Worm (Caenorhabditis elegans) whole organism, mixed stage, embryonic: ENCODE measurements around the gene Y54G11A.7.

Experiments used
- M03D4.4 ChIP-seq: sonication (generic microtip); optimal IDR thresholded peaks from 2 replicates; lab custom pipeline; 2017; ENCODE audit warnings: mild to moderate bottlenecking, missing genetic modification characterization, missing compliant biosample characterization
- bed-3 ChIP-seq: fragments of 200-800 bp; sonication (Bioruptor generic); optimal IDR thresholded peaks from 3 replicates; lab custom pipeline; 2018; ENCODE audit warnings: mild to moderate bottlenecking, missing genetic modification characterization, moderate library complexity, missing compliant biosample characterization
- blmp-1 ChIP-seq: fragments of 150-350 bp; optimal IDR thresholded peaks from 2 replicates; lab custom pipeline; 2014; ENCODE audit warnings: missing biosample characterization, missing genetic modification characterization
- ceh-39 ChIP-seq: fragments of 150-350 bp; optimal IDR thresholded peaks from 2 replicates; lab custom pipeline; 2014; ENCODE audit warnings: missing biosample characterization, missing genetic modification characterization
- ceh-43 ChIP-seq: fragments of 200-800 bp; sonication (Bioruptor generic); optimal IDR thresholded peaks from 2 replicates; lab custom pipeline; 2018; ENCODE audit warnings: mild to moderate bottlenecking, missing genetic modification characterization, moderate library complexity, missing compliant biosample characterization
- ceh-83 ChIP-seq: fragments of 200-800 bp; sonication (Bioruptor generic); optimal IDR thresholded peaks from 2 replicates; lab custom pipeline; 2018; ENCODE audit warnings: mild to moderate bottlenecking, missing genetic modification characterization, missing compliant biosample characterization
- ces-1 ChIP-seq: fragments of 150-350 bp; optimal IDR thresholded peaks from 2 replicates; lab custom pipeline; 2014; ENCODE audit warnings: missing biosample characterization, missing genetic modification reagents, missing genetic modification characterization
- cnd-1 ChIP-seq: fragments of 200-800 bp; sonication (Bioruptor generic); optimal IDR thresholded peaks from 2 replicates; lab custom pipeline; 2018; ENCODE audit warnings: mild to moderate bottlenecking, missing genetic modification characterization, missing compliant biosample characterization
- drap-1 ChIP-seq: fragments of 200-800 bp; sonication (Bioruptor generic); optimal IDR thresholded peaks from 3 replicates; lab custom pipeline; 2018; ENCODE audit warnings: mild to moderate bottlenecking, missing genetic modification characterization, missing compliant biosample characterization
- elt-1 ChIP-seq: sonication (generic microtip); optimal IDR thresholded peaks from 2 replicates; lab custom pipeline; 2017; ENCODE audit warnings: missing genetic modification characterization, mild to moderate bottlenecking, missing compliant biosample characterization, antibody characterized with exemption, moderate library complexity, borderline replicate concordance; ENCODE audit not compliant: insufficient read depth
- elt-3 ChIP-seq: fragments of 150-350 bp; optimal IDR thresholded peaks from 2 replicates; lab custom pipeline; 2014; ENCODE audit warnings: missing biosample characterization, missing genetic modification characterization
- flh-1 ChIP-seq: fragments of 200-800 bp; sonication (Bioruptor generic); optimal IDR thresholded peaks from 2 replicates; lab custom pipeline; 2018; ENCODE audit warnings: mild to moderate bottlenecking, missing genetic modification characterization, moderate library complexity, missing compliant biosample characterization
- ham-2 ChIP-seq: fragments of 200-800 bp; sonication (Bioruptor generic); optimal IDR thresholded peaks from 2 replicates; lab custom pipeline; 2018; ENCODE audit warnings: mild to moderate bottlenecking, missing genetic modification characterization, missing compliant biosample characterization
- lin-13 ChIP-seq: fragments of 150-350 bp; optimal IDR thresholded peaks from 2 replicates; lab custom pipeline; 2014; ENCODE audit warnings: missing biosample characterization, missing genetic modification characterization
- lin-32 ChIP-seq: fragments of 200-800 bp; sonication (Bioruptor generic); optimal IDR thresholded peaks from 2 replicates; lab custom pipeline; 2018; ENCODE audit warnings: mild to moderate bottlenecking, missing genetic modification characterization, missing compliant biosample characterization
- lsy-2 ChIP-seq: fragments of 150-350 bp; optimal IDR thresholded peaks from 2 replicates; lab custom pipeline; 2014; ENCODE audit warnings: missing biosample characterization, missing genetic modification characterization
- mab-5 ChIP-seq: fragments of 150-350 bp; optimal IDR thresholded peaks from 2 replicates; lab custom pipeline; 2014; ENCODE audit warnings: missing biosample characterization, missing genetic modification characterization
- mep-1 ChIP-seq: fragments of 150-350 bp; optimal IDR thresholded peaks from 2 replicates; lab custom pipeline; 2017; ENCODE audit warnings: missing biosample characterization, missing genetic modification reagents, missing genetic modification characterization, inconsistent platforms
- mls-2 ChIP-seq: sonication (generic microtip); optimal IDR thresholded peaks from 2 replicates; lab custom pipeline; 2016; ENCODE audit warnings: mild to moderate bottlenecking, missing genetic modification characterization, moderate library complexity, missing compliant biosample characterization
- nhr-12 ChIP-seq: fragments of 150-350 bp; optimal IDR thresholded peaks from 2 replicates; lab custom pipeline; 2014; ENCODE audit warnings: missing biosample characterization, missing genetic modification characterization
- nhr-2 ChIP-seq: fragments of 150-350 bp; optimal IDR thresholded peaks from 2 replicates; lab custom pipeline; 2014; ENCODE audit warnings: missing biosample characterization, missing genetic modification characterization
- nhr-237 ChIP-seq: fragments of 150-350 bp; optimal IDR thresholded peaks from 2 replicates; lab custom pipeline; 2014; ENCODE audit warnings: missing biosample characterization, missing genetic modification characterization
- nhr-28 ChIP-seq: fragments of 150-350 bp; optimal IDR thresholded peaks from 2 replicates; lab custom pipeline; 2014; ENCODE audit warnings: missing biosample characterization, missing genetic modification characterization
- nhr-76 ChIP-seq: sonication (generic microtip); optimal IDR thresholded peaks from 2 replicates; lab custom pipeline; 2017; ENCODE audit warnings: missing biosample characterization, missing genetic modification characterization
- sem-2 ChIP-seq: fragments of 200-800 bp; sonication (Bioruptor generic); optimal IDR thresholded peaks from 2 replicates; lab custom pipeline; 2018; ENCODE audit warnings: mild to moderate bottlenecking, missing genetic modification characterization, missing compliant biosample characterization
- snpc-4 ChIP-seq: fragments of 150-350 bp; optimal IDR thresholded peaks from 2 replicates; lab custom pipeline; 2014; ENCODE audit warnings: missing biosample characterization, missing genetic modification characterization
- sptf-1 ChIP-seq: sonication (generic microtip); optimal IDR thresholded peaks from 2 replicates; lab custom pipeline; 2017; ENCODE audit warnings: mild to moderate bottlenecking, missing genetic modification characterization, moderate library complexity, missing compliant biosample characterization
- tbx-8 ChIP-seq: fragments of 200-800 bp; sonication (Bioruptor generic); optimal IDR thresholded peaks from 2 replicates; lab custom pipeline; 2018; ENCODE audit warnings: mild to moderate bottlenecking, missing genetic modification characterization, moderate library complexity, missing compliant biosample characterization
- unc-120 ChIP-seq: sonication (generic microtip); optimal IDR thresholded peaks from 2 replicates; lab custom pipeline; 2017; ENCODE audit warnings: missing genetic modification characterization, missing compliant biosample characterization; ENCODE audit not compliant: poor library complexity, severe bottlenecking
- unc-39 ChIP-seq: fragments of 150-350 bp; optimal IDR thresholded peaks from 2 replicates; lab custom pipeline; 2014; ENCODE audit warnings: missing biosample characterization, missing genetic modification characterization
- zip-8 ChIP-seq: fragments of 150-350 bp; optimal IDR thresholded peaks from 2 replicates; lab custom pipeline; 2014; ENCODE audit warnings: missing biosample characterization, missing genetic modification characterization
- ztf-11 ChIP-seq: fragments of 150-350 bp; optimal IDR thresholded peaks from 2 replicates; lab custom pipeline; 2014; ENCODE audit warnings: missing biosample characterization, missing genetic modification characterization

Gene Y54G11A.7

DNA sequence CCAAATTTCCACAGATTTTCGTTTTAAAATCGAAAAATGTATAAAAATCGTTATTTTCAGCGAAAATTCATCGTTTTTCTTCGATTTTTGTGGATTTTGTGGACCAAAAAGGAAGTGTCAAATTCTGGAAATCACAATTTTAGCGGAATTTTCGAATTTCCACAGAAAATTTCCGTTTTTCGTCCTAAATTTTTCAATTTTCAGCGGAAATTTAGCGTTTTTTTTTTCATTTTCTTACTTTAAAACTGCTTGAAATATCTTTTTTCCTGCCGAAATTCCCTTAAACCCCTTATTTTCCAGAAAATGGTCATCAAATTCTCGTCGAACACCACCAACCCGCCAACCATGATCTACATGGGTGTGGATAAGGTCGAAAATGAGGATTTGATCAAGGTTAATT is 45.0 kb upstream of the Y54G11A.7 start, which contains the start of gene Y54G11A.2:
TSS of gene Y54G11A.2 (plus strand) at position 301 of the 400 bp plus-strand sequence.
- TF ChIP-seq lsy-2 (tag; lab: Kevin White, UChicago) (no peak), blmp-1 (tag; lab: Kevin White, UChicago) (no peak), M03D4.4 (tag; lab: Kevin White, UChicago) (no peak), mls-2 (no peak), flh-1 (GFP tag; lab: Kevin White, UChicago) (no peak), tbx-8 (GFP tag; lab: Kevin White, UChicago) (no peak), ces-1 (GFP tag; lab: Kevin White, UChicago) (no peak), elt-3 (tag; lab: Kevin White, UChicago) (no peak), elt-1 (no peak)

DNA sequence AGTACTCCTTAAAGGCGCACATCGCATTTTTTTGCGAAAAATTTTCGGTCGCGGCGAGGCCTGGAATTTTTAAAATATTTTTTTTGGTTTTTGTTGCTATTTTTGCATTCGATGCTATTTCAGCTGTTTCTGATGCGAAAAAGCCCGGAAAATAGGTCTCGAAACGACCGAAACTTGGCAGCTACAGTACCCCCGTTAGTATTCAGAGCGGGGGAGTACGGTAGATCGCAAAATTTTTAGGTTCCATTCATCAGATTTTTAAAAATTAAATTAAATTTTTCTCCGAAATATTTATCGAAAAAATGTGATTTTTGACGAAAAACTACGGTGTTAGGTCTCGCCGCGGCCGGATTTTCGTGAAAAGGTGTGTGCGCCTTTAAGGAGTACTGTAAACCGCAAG is 41.3 kb upstream of the Y54G11A.7 start:
- no peak for TF ChIP-seq mls-2
- TF ChIP-seq lin-32 (GFP tag; lab: Kevin White, UChicago) = no peak
- no peak for TF ChIP-seq elt-1
- no peak for TF ChIP-seq sptf-1 (tag; lab: Kevin White, UChicago)
- TF ChIP-seq zip-8 = no peak
- TF ChIP-seq lsy-2 (tag; lab: Kevin White, UChicago) = no peak
- no peak for TF ChIP-seq bed-3 (GFP tag; lab: Kevin White, UChicago)
- TF ChIP-seq snpc-4 = no peak
- no peak for TF ChIP-seq ces-1 (GFP tag; lab: Kevin White, UChicago)

DNA sequence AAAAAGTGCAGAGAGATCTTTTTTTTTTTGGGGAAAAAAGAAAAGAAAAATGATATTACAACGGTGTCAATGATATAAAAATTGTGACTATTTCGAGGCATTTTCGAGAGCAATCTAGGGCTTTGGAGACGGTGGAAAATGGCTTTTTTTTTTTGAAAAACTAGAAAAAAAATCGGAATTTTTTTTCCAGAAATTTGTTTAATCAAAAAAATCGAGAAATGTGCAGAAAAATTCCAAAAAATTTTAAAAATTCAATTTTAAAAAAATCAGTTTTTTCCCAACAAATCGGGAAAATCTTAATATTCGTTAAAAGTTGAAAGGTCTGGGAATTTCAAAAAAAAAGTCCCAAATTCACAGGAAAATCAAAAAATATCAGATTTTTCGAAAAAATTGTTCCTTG is 40.3 kb upstream of the Y54G11A.7 start, which contains the start of gene Y54G11A.19:
TSS of gene Y54G11A.19 (minus strand) at position 101 of the 400 bp plus-strand sequence.
- TF ChIP-seq mls-2 = no peak
- no peak for TF ChIP-seq mab-5 (tag; lab: Kevin White, UChicago)
- TF ChIP-seq blmp-1 (tag; lab: Kevin White, UChicago) = no peak
- TF ChIP-seq ceh-83 (GFP tag; lab: Kevin White, UChicago) = no peak
- no peak for TF ChIP-seq ham-2
- no peak for TF ChIP-seq cnd-1 (tag; lab: Kevin White, UChicago)
- TF ChIP-seq sem-2 (GFP tag; lab: Kevin White, UChicago) = no peak

DNA sequence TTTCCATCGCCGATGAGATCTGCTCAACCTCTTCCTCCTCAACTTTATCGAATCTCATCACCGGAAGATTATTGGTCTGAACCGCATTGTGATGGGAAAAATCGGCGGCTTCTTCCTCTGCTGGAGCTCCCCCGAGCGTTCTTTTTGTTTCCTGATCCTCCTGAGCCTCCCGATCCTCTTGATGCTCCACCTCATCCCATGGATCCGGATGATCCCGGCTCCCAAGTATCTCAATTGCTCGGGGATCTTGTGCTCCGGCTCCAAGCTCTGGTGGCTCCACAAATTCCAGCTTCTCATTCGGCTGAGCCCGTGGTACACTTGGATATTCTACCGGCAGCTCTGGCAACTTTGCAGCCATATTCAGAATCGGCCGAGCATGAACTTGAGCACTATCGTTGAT is 39.2 kb upstream of the Y54G11A.7 start:
- TF ChIP-seq ceh-39 (tag; lab: Kevin White, UChicago) (no peak), nhr-28 (tag; lab: Kevin White, UChicago) (no peak), lsy-2 (tag; lab: Kevin White, UChicago) (no peak), nhr-12 (tag; lab: Kevin White, UChicago) (no peak), sem-2 (GFP tag; lab: Kevin White, UChicago) (no peak), M03D4.4 (tag; lab: Kevin White, UChicago) (no peak), blmp-1 (tag; lab: Kevin White, UChicago) (no peak)

DNA sequence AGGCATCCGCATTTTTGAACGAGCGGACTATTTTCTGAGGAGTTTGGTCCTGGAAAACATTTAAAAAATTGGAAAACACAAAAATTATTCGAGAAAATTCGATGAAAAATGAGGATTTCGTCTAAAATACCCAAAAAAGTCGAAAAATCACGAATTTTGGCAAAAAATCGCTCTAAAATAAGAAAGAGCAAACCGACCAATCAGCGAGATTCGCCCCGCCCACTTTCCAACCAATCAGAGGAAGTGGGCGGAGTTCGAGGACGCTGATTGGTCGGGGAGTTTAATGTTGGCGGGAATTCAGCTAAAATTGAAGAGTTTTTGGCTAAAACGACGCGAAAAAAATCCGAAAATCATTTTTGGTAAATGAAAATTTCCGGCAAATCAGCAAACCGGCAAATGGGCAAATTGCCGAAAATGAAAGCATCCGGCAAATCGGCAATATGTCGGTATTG is 27.9 kb upstream of the Y54G11A.7 start, which contains the start of gene Y54G11A.1:
TSS of gene Y54G11A.1 (minus strand) at position 51 of the 452 bp plus-strand sequence.
- TF ChIP-seq elt-3 (tag; lab: Kevin White, UChicago) = no peak
- no peak for TF ChIP-seq snpc-4
- TF ChIP-seq nhr-237 = no peak
- TF ChIP-seq ceh-43 (GFP tag; lab: Kevin White, UChicago) = no peak
- no peak for TF ChIP-seq ham-2
- no peak for TF ChIP-seq elt-1
- TF ChIP-seq blmp-1 (tag; lab: Kevin White, UChicago) = no peak
- no peak for TF ChIP-seq nhr-2 (tag; lab: Kevin White, UChicago)
- TF ChIP-seq mep-1 = no peak
- TF ChIP-seq tbx-8 (GFP tag; lab: Kevin White, UChicago) = no peak
- TF ChIP-seq lin-32 (GFP tag; lab: Kevin White, UChicago) = no peak
- no peak for TF ChIP-seq nhr-76 (tag; lab: Kevin White, UChicago)

DNA sequence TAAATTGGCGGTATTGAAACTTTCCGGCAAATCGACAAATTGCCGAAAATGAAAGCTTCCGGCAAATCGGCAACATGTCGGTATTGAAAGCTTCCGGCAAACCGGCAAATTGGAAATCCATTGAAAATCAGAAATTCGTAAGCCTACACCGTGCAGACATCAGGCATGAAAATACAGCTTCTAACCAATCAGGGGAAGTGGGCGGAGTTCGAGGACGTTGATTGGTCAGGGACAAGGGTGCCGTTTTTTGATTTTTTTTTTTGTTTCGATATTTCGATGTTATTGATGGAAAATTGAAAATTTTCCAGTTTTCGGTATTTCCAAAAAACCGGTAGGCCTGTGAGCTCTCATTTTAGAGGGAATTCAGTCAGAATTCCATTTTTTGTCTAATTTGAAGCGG is 27.3 kb upstream of the Y54G11A.7 start:
- TF ChIP-seq lin-13 (no peak), M03D4.4 (tag; lab: Kevin White, UChicago) (no peak), ces-1 (GFP tag; lab: Kevin White, UChicago) (no peak), sem-2 (GFP tag; lab: Kevin White, UChicago) (no peak), drap-1 (GFP tag; lab: Kevin White, UChicago) (no peak), unc-39 (tag; lab: Kevin White, UChicago) (no peak), ztf-11 (no peak), mls-2 (no peak), mab-5 (tag; lab: Kevin White, UChicago) (no peak), sptf-1 (tag; lab: Kevin White, UChicago) (no peak), nhr-28 (tag; lab: Kevin White, UChicago) (no peak), nhr-12 (tag; lab: Kevin White, UChicago) (no peak), elt-3 (tag; lab: Kevin White, UChicago) (no peak), flh-1 (GFP tag; lab: Kevin White, UChicago) (no peak), nhr-76 (tag; lab: Kevin White, UChicago) (no peak), lin-32 (GFP tag; lab: Kevin White, UChicago) (no peak), elt-1 (no peak), unc-120 (no peak), cnd-1 (tag; lab: Kevin White, UChicago) (no peak), nhr-237 (no peak)
